Worm (Caenorhabditis elegans) whole organism, L1 larva: ENCODE results near the gene Y37A1B.4.

Experiments used
- C04F5.9 ChIP-seq: sonication (generic microtip); optimal IDR thresholded peaks from 2 replicates; lab custom pipeline; 2016; ENCODE audit warnings: missing genetic modification characterization, missing compliant biosample characterization
- C34B4.2 ChIP-seq: sonication (generic microtip); optimal IDR thresholded peaks from 2 replicates; lab custom pipeline; 2017; ENCODE audit warnings: mild to moderate bottlenecking, missing genetic modification characterization, missing compliant biosample characterization
- ama-1 ChIP-seq: fragments of 150-350 bp; optimal IDR thresholded peaks from 2 replicates; lab custom pipeline; 2014
- blmp-1 ChIP-seq: fragments of 150-350 bp; optimal IDR thresholded peaks from 2 replicates; lab custom pipeline; 2014; ENCODE audit warnings: missing biosample characterization, missing genetic modification characterization
- ceh-63 ChIP-seq: fragments of 200-800 bp; sonication (Bioruptor generic); optimal IDR thresholded peaks from 2 replicates; lab custom pipeline; 2018; ENCODE audit warnings: mild to moderate bottlenecking, missing genetic modification characterization, missing compliant biosample characterization
- ceh-8 ChIP-seq: fragments of 200-800 bp; sonication (Bioruptor generic); optimal IDR thresholded peaks from 2 replicates; lab custom pipeline; 2018; ENCODE audit warnings: mild to moderate bottlenecking, missing genetic modification characterization, moderate library complexity, missing compliant biosample characterization
- ceh-82 ChIP-seq, 3 experiments: fragments of 150-350 bp in 1 of 3; sonication (generic microtip) in 2 of 3; optimal IDR thresholded peaks; 2 replicates each; lab custom pipeline; 2014 to 2017; ENCODE audit warnings: missing biosample characterization in 3 of 3, missing genetic modification characterization in 3 of 3
- dpl-1 ChIP-seq, 3 experiments: fragments of 150-350 bp in 2 of 3; sonication (generic microtip) in 1 of 3; optimal IDR thresholded peaks; 2 replicates each; lab custom pipeline; 2014 to 2017; ENCODE audit warnings: missing biosample characterization in 3 of 3, missing genetic modification characterization in 3 of 3, missing genetic modification reagents in 3 of 3
- dsc-1 ChIP-seq: sonication (generic microtip); optimal IDR thresholded peaks from 2 replicates; lab custom pipeline; 2016; ENCODE audit warnings: mild to moderate bottlenecking, missing genetic modification characterization, missing compliant biosample characterization
- efl-1 ChIP-seq, 4 experiments: fragments of 150-350 bp; optimal IDR thresholded peaks in 3 of 4; peaks in 1 of 4; 1 replicate in 1 of 4; 2 replicates in 3 of 4; lab custom pipeline; 2014; ENCODE audit warnings: missing biosample characterization in 2 of 4, missing genetic modification characterization in 2 of 4, missing genetic modification reagents in 2 of 4
- efl-3 ChIP-seq: fragments of 200-800 bp; sonication (Bioruptor generic); optimal IDR thresholded peaks from 2 replicates; lab custom pipeline; 2018; ENCODE audit warnings: mild to moderate bottlenecking, missing genetic modification characterization, missing compliant biosample characterization
- egl-13 ChIP-seq: sonication (generic microtip); optimal IDR thresholded peaks from 2 replicates; lab custom pipeline; 2016; ENCODE audit warnings: missing genotype, missing genetic modification reagents, missing genetic modification characterization, missing compliant biosample characterization
- egl-27 ChIP-seq, 2 experiments: fragments of 150-350 bp in 1 of 2; sonication (generic microtip); optimal IDR thresholded peaks; 3 replicates each; lab custom pipeline; 2017 to 2018; ENCODE audit warnings: missing biosample characterization in 2 of 2, missing genetic modification characterization in 2 of 2, missing genetic modification reagents in 2 of 2
- elt-3 ChIP-seq, 6 experiments: fragments of 150-350 bp in 1 of 6; sonication (generic microtip); optimal IDR thresholded peaks; 2 replicates each; lab custom pipeline; 2017 to 2018; ENCODE audit warnings: missing biosample characterization in 6 of 6, missing genetic modification characterization in 6 of 6, inconsistent platforms in 1 of 6
- fkh-4 ChIP-seq: sonication (generic microtip); optimal IDR thresholded peaks from 2 replicates; lab custom pipeline; 2016; ENCODE audit warnings: missing compliant biosample characterization, missing genetic modification characterization, borderline replicate concordance
- fos-1 ChIP-seq: fragments of 150-350 bp; optimal IDR thresholded peaks from 2 replicates; lab custom pipeline; 2014; ENCODE audit warnings: missing biosample characterization, missing genetic modification characterization
- grh-1 ChIP-seq: fragments of 200-800 bp; sonication (Bioruptor generic); IDR thresholded peaks from 2 replicates; pipeline ENCODE4 v1.3.6; 2022; ENCODE audit warnings: missing genetic modification reagents, missing genetic modification characterization, missing compliant biosample characterization
- hlh-17 ChIP-seq: fragments of 200-800 bp; sonication (Bioruptor generic); optimal IDR thresholded peaks from 2 replicates; lab custom pipeline; 2018; ENCODE audit warnings: missing genetic modification characterization, mild to moderate bottlenecking, missing compliant biosample characterization, moderate library complexity, borderline replicate concordance
- hlh-4 ChIP-seq: sonication (generic microtip); optimal IDR thresholded peaks from 2 replicates; lab custom pipeline; 2016; ENCODE audit warnings: mild to moderate bottlenecking, missing genetic modification characterization, missing compliant biosample characterization
- irx-1 ChIP-seq: sonication (generic microtip); optimal IDR thresholded peaks from 2 replicates; lab custom pipeline; 2016; ENCODE audit warnings: missing genetic modification characterization, missing compliant biosample characterization
- isw-1 ChIP-seq: fragments of 200-800 bp; sonication (Bioruptor generic); IDR thresholded peaks from 2 replicates; pipeline ENCODE4 v1.3.6; 2022; ENCODE audit warnings: missing genetic modification characterization, missing compliant biosample characterization
- jun-1 ChIP-seq: fragments of 150-350 bp; optimal IDR thresholded peaks from 2 replicates; lab custom pipeline; 2014; ENCODE audit warnings: missing biosample characterization, missing genetic modification reagents, missing genetic modification characterization
- lin-14 ChIP-seq: fragments of 200-800 bp; sonication (Bioruptor generic); optimal IDR thresholded peaks from 2 replicates; lab custom pipeline; 2018; ENCODE audit warnings: mild to moderate bottlenecking, missing genetic modification characterization, moderate library complexity, missing compliant biosample characterization
- lin-35 ChIP-seq, 2 experiments: fragments of 150-350 bp; optimal IDR thresholded peaks; 2 replicates each; lab custom pipeline; 2014; ENCODE audit warnings: missing biosample characterization in 2 of 2, missing genetic modification characterization in 2 of 2, missing genetic modification reagents in 2 of 2
- lin-39 ChIP-seq: fragments of 150-350 bp; optimal IDR thresholded peaks from 2 replicates; lab custom pipeline; 2014; ENCODE audit warnings: missing biosample characterization, missing genetic modification reagents, missing genetic modification characterization
- lsy-2 ChIP-seq, 2 experiments: fragments of 150-350 bp; optimal IDR thresholded peaks; 2 replicates each; lab custom pipeline; 2014; ENCODE audit warnings: missing biosample characterization in 2 of 2, missing genetic modification characterization in 2 of 2
- mdl-1 ChIP-seq, 2 experiments: fragments of 150-350 bp; optimal IDR thresholded peaks; 2 replicates each; lab custom pipeline; 2014 to 2017; ENCODE audit warnings: missing biosample characterization in 2 of 2, missing genetic modification characterization in 2 of 2, inconsistent platforms in 1 of 2
- nhr-11 ChIP-seq: fragments of 150-350 bp; optimal IDR thresholded peaks from 2 replicates; lab custom pipeline; 2014; ENCODE audit warnings: missing biosample characterization, missing genetic modification characterization
- nhr-12 ChIP-seq: sonication (generic microtip); optimal IDR thresholded peaks from 2 replicates; lab custom pipeline; 2017; ENCODE audit warnings: missing biosample characterization, missing genetic modification characterization
- nhr-19 ChIP-seq: fragments of 200-800 bp; sonication (Bioruptor generic); conservative IDR thresholded peaks from 2 replicates; pipeline ENCODE4 v1.3.6; 2022; ENCODE audit warnings: missing genetic modification characterization, missing compliant biosample characterization
- nhr-20 ChIP-seq: sonication (generic microtip); optimal IDR thresholded peaks from 2 replicates; lab custom pipeline; 2016; ENCODE audit warnings: mild to moderate bottlenecking, missing genetic modification characterization, missing compliant biosample characterization
- nhr-237 ChIP-seq: fragments of 150-350 bp; optimal IDR thresholded peaks from 2 replicates; lab custom pipeline; 2014; ENCODE audit warnings: missing biosample characterization, missing genetic modification characterization
- nhr-76 ChIP-seq: sonication (generic microtip); optimal IDR thresholded peaks from 2 replicates; lab custom pipeline; 2017; ENCODE audit warnings: missing biosample characterization, missing genetic modification characterization
- nhr-77 ChIP-seq: fragments of 150-350 bp; optimal IDR thresholded peaks from 2 replicates; lab custom pipeline; 2014; ENCODE audit warnings: missing biosample characterization, missing genetic modification characterization
- nhr-85 ChIP-seq: sonication (generic microtip); peaks from one replicate; lab custom pipeline; 2016; ENCODE audit warnings: missing genetic modification characterization, inconsistent platforms, missing compliant biosample characterization
- nhr-90 ChIP-seq: sonication (generic microtip); optimal IDR thresholded peaks from 2 replicates; lab custom pipeline; 2016; ENCODE audit warnings: mild to moderate bottlenecking, missing genetic modification characterization, missing compliant biosample characterization; ENCODE audit not compliant: poor library complexity
- pag-3 ChIP-seq: sonication (generic microtip); optimal IDR thresholded peaks from 2 replicates; lab custom pipeline; 2017; ENCODE audit warnings: missing genetic modification characterization, mild to moderate bottlenecking, missing compliant biosample characterization, antibody characterized with exemption, borderline replicate concordance; ENCODE audit not compliant: insufficient read depth
- pqm-1 ChIP-seq: sonication (generic microtip); optimal IDR thresholded peaks from 3 replicates; lab custom pipeline; 2017; ENCODE audit warnings: missing biosample characterization, missing genetic modification characterization
- skn-1 ChIP-seq: fragments of 150-350 bp; optimal IDR thresholded peaks from 2 replicates; lab custom pipeline; 2014; ENCODE audit warnings: missing biosample characterization, missing genetic modification characterization
- sup-37 ChIP-seq: fragments of 200-800 bp; sonication (Bioruptor generic); optimal IDR thresholded peaks from 2 replicates; lab custom pipeline; 2018; ENCODE audit warnings: mild to moderate bottlenecking, missing genetic modification characterization, missing compliant biosample characterization
- swsn-7 ChIP-seq: sonication (generic microtip); optimal IDR thresholded peaks from 2 replicates; lab custom pipeline; 2016; ENCODE audit warnings: missing genetic modification characterization, missing compliant biosample characterization
- tbx-2 ChIP-seq: sonication (generic microtip); optimal IDR thresholded peaks from 2 replicates; lab custom pipeline; 2016; ENCODE audit warnings: missing genetic modification characterization, missing compliant biosample characterization
- unc-62 ChIP-seq: fragments of 150-350 bp; optimal IDR thresholded peaks from 2 replicates; lab custom pipeline; 2014; ENCODE audit warnings: missing biosample characterization, missing genetic modification reagents, missing genetic modification characterization
- unc-86 ChIP-seq: sonication (generic microtip); optimal IDR thresholded peaks from 2 replicates; lab custom pipeline; 2016; ENCODE audit warnings: missing genetic modification characterization, missing compliant biosample characterization
- unc-98 ChIP-seq: fragments of 200-800 bp; sonication (Bioruptor generic); IDR thresholded peaks from 2 replicates; pipeline ENCODE4 v1.3.6; 2022; ENCODE audit warnings: missing genetic modification characterization, missing compliant biosample characterization
- vab-15 ChIP-seq: sonication (generic microtip); optimal IDR thresholded peaks from 2 replicates; lab custom pipeline; 2017; ENCODE audit warnings: missing genotype, mild to moderate bottlenecking, missing genetic modification characterization, missing compliant biosample characterization
- xbp-1 ChIP-seq: sonication (generic microtip); optimal IDR thresholded peaks from 2 replicates; lab custom pipeline; 2016; ENCODE audit warnings: missing genetic modification characterization, missing compliant biosample characterization
- ztf-11 ChIP-seq, 2 experiments: sonication (generic microtip); optimal IDR thresholded peaks; 2 replicates each; lab custom pipeline; 2016 to 2017; ENCODE audit warnings: missing genetic modification characterization in 2 of 2, missing biosample characterization in 1 of 2, missing compliant biosample characterization in 1 of 2

The Y37A1B.4 gene

ce11 chrIV:14033502-14033751 lies 27.1 kb downstream of the Y37A1B.4 start:
- no peak for TF ChIP-seq C34B4.2 (tag; lab: Kevin White, UChicago)
- TF ChIP-seq nhr-90 (tag; lab: Kevin White, UChicago) = peak; percentile 13
- TF ChIP-seq efl-3 = no peak
- TF ChIP-seq unc-86 (tag; lab: Kevin White, UChicago) = peak; percentile 36
- TF ChIP-seq ceh-82 (tag; optimal IDR thresholded peaks at IDR 0.05; lab: Kevin White, UChicago) = peak in 1 of 3 experiments; percentile 27
- TF ChIP-seq unc-62 (GFP tag; lab: Kevin White, UChicago) = no peak
- no peak for TF ChIP-seq isw-1 (GFP tag; lab: Robert Waterston, UW)
- no peak for TF ChIP-seq efl-1 (optimal IDR thresholded peaks at IDR 0.05; lab: Kevin White, UChicago)
- no peak for TF ChIP-seq efl-1 (GFP tag; optimal IDR thresholded peaks at IDR 0.05 in 1 of 2; lab: Kevin White, UChicago)
- TF ChIP-seq egl-13 (tag; lab: Kevin White, UChicago) = no peak
- no peak for TF ChIP-seq vab-15
- TF ChIP-seq hlh-17 (GFP tag; lab: Kevin White, UChicago) = no peak
- TF ChIP-seq ceh-8 (GFP tag; lab: Kevin White, UChicago) = no peak
- TF ChIP-seq egl-27 (tag; optimal IDR thresholded peaks at IDR 0.05; lab: Kevin White, UChicago) = peak in 1 of 2 experiments; percentile 65
- TF ChIP-seq nhr-77 (tag; lab: Kevin White, UChicago) = no peak
- TF ChIP-seq pag-3 (tag; lab: Kevin White, UChicago) = no peak
- no peak for TF ChIP-seq ztf-11 (tag; optimal IDR thresholded peaks at IDR 0.05; lab: Kevin White, UChicago)
- TF ChIP-seq xbp-1 = peak; percentile 46
- TF ChIP-seq lin-14 (GFP tag; lab: Kevin White, UChicago) = peak; percentile 90
- no peak for TF ChIP-seq ceh-63 (GFP tag; lab: Kevin White, UChicago)
- no peak for TF ChIP-seq dpl-1 (GFP tag; optimal IDR thresholded peaks at IDR 0.05; lab: Kevin White, UChicago)
- no peak for TF ChIP-seq swsn-7 (tag; lab: Kevin White, UChicago)
- no peak for TF ChIP-seq irx-1 (tag; lab: Kevin White, UChicago)

ce11 chrIV:14032620-14033501 lies 27.7 kb downstream of the Y37A1B.4 start:
- TF ChIP-seq ztf-11 (tag; optimal IDR thresholded peaks at IDR 0.05; lab: Kevin White, UChicago) (peak in 1 of 2 experiments; percentile 81), nhr-90 (tag; lab: Kevin White, UChicago) (peak; percentile 69), hlh-4 (tag; lab: Kevin White, UChicago) (no peak), nhr-20 (tag; lab: Kevin White, UChicago) (peak; percentile 86), lin-35 (GFP tag; optimal IDR thresholded peaks at IDR 0.05; lab: Kevin White, UChicago) (peak; percentile 32 to 63), jun-1 (tag; lab: Kevin White, UChicago) (peak; percentile 60), ama-1 (lab: Kevin White, UChicago) (peak; percentile 33), nhr-12 (tag; lab: Kevin White, UChicago) (no peak), dsc-1 (peak; percentile 75), egl-27 (tag; optimal IDR thresholded peaks at IDR 0.05; lab: Kevin White, UChicago) (peak in 1 of 2 experiments; percentile 61), elt-3 (tag; optimal IDR thresholded peaks at IDR 0.05; lab: Kevin White, UChicago) (no peak), nhr-237 (tag; lab: Kevin White, UChicago) (no peak), isw-1 (GFP tag; lab: Robert Waterston, UW) (peak; percentile 59), nhr-19 (GFP tag; lab: Robert Waterston, UW) (peak; percentile 78), C04F5.9 (tag; lab: Kevin White, UChicago) (no peak), nhr-76 (tag; lab: Kevin White, UChicago) (no peak), lin-39 (tag; lab: Kevin White, UChicago) (no peak), lsy-2 (tag; optimal IDR thresholded peaks at IDR 0.05; lab: Kevin White, UChicago) (peak; percentile 66 to 81), fkh-4 (peak; percentile 64), hlh-17 (GFP tag; lab: Kevin White, UChicago) (no peak), nhr-11 (peak; percentile 44), unc-98 (GFP tag; lab: Robert Waterston, UW) (no peak), blmp-1 (tag; lab: Kevin White, UChicago) (peak; percentile 36), tbx-2 (peak; percentile 85), fos-1 (tag; lab: Kevin White, UChicago) (peak; percentile 17), pqm-1 (tag; lab: Kevin White, UChicago) (no peak), grh-1 (GFP tag; lab: Robert Waterston, UW) (peak; percentile 74), mdl-1 (tag; optimal IDR thresholded peaks at IDR 0.05; lab: Kevin White, UChicago) (peak; percentile 13 to 18), xbp-1 (peak; percentile 75), nhr-85 (tag; lab: Kevin White, UChicago) (peak; percentile 95), sup-37 (GFP tag; lab: Kevin White, UChicago) (no peak), skn-1 (tag; lab: Kevin White, UChicago) (peak; percentile 51)
